Worm (Caenorhabditis elegans): ENCODE results near the gene C15C8.6.

Gene C15C8.6

ce11 chrV:12760913-12761312 is 9.6 kb upstream of the C15C8.6 start, which contains the start of gene F18E2.15 (continued):
- TF ChIP-seq snpc-4 (GFP tag; optimal IDR thresholded peaks at IDR 0.05) (no peak), snpc-4 (tag; optimal IDR thresholded peaks at IDR 0.05) (no peak)

- TF ChIP-seq unc-130 (GFP tag; optimal IDR thresholded peaks at IDR 0.05) (no peak), ztf-22 (GFP tag; optimal IDR thresholded peaks at IDR 0.05) (no peak), hmg-1.2 (GFP tag; IDR thresholded peaks at IDR 0.05) (no peak), tbx-9 (tag; optimal IDR thresholded peaks at IDR 0.05; ENCODE audit: borderline replicate concordance) (no peak), lin-35 (GFP tag; optimal IDR thresholded peaks at IDR 0.05) (no peak), ztf-6 (GFP tag; IDR thresholded peaks at IDR 0.05) (no peak), gei-17 (GFP tag; optimal IDR thresholded peaks at IDR 0.05) (no peak), die-1 (tag; optimal IDR thresholded peaks at IDR 0.05) (no peak), C17E4.6 (GFP tag; IDR thresholded peaks at IDR 0.05) (no peak), hlh-26 (GFP tag; conservative IDR thresholded peaks at IDR 0.05) (no peak), hmg-20 (GFP tag; IDR thresholded peaks at IDR 0.05) (no peak), nfya-1 (tag; optimal IDR thresholded peaks at IDR 0.05; ENCODE audit: borderline replicate concordance, insufficient read depth) (no peak), let-607 (tag; optimal IDR thresholded peaks at IDR 0.05) (no peak), akir-1 (GFP tag; optimal IDR thresholded peaks at IDR 0.05) (no peak)
These were observed 8.3 kb upstream of the C15C8.6 start, which contains the start of gene papl-1 for ce11 chrV:12759660-12760059. papl-1 (minus strand) TSS chrV:12759760.

- TF ChIP-seq ets-4 (GFP tag; optimal IDR thresholded peaks at IDR 0.05) (no peak), ztf-6 (GFP tag; IDR thresholded peaks at IDR 0.05) (no peak), dox-1 (GFP tag; IDR thresholded peaks at IDR 0.05) (no peak), lir-1 (GFP tag; conservative IDR thresholded peaks at IDR 0.05) (no peak), nhr-90 (tag; optimal IDR thresholded peaks at IDR 0.05) (no peak), ztf-22 (GFP tag; optimal IDR thresholded peaks at IDR 0.05) (no peak), Y56A3A.18 (GFP tag; IDR thresholded peaks at IDR 0.05) (no peak), nfya-2 (GFP tag; IDR thresholded peaks at IDR 0.05) (no peak), ceh-27 (GFP tag; optimal IDR thresholded peaks at IDR 0.05) (no peak), ama-1 (optimal IDR thresholded peaks at IDR 0.05) (no peak), ama-1 (GFP tag; optimal IDR thresholded peaks at IDR 0.05) (no peak), egrh-3 (GFP tag; IDR thresholded peaks at IDR 0.05) (no peak), mxl-1 (tag; optimal IDR thresholded peaks at IDR 0.05) (no peak), nfya-1 (tag; optimal IDR thresholded peaks at IDR 0.05; ENCODE audit: borderline replicate concordance, insufficient read depth) (no peak), ccch-3 (GFP tag; optimal IDR thresholded peaks at IDR 0.05) (no peak)
These were observed 3.5 kb upstream of the C15C8.6 start, which contains the start of gene gpa-13 for ce11 chrV:12754839-12755238. gpa-13 (minus strand) TSS chrV:12754939.

- TF ChIP-seq T26A5.8 (tag; optimal IDR thresholded peaks at IDR 0.05), result no peak
- TF ChIP-seq egl-44 (GFP tag; IDR thresholded peaks at IDR 0.05), result no peak
- no peak for TF ChIP-seq Y56A3A.18 (GFP tag; IDR thresholded peaks at IDR 0.05)
- TF ChIP-seq C17E4.6 (GFP tag; IDR thresholded peaks at IDR 0.05), result no peak
- TF ChIP-seq akir-1 (GFP tag; optimal IDR thresholded peaks at IDR 0.05), result no peak
- no peak for TF ChIP-seq ceh-27 (GFP tag; optimal IDR thresholded peaks at IDR 0.05)
These were observed 1.1 kb upstream of the C15C8.6 start, which contains the start of gene C15C8.8 for ce11 chrV:12752407-12752806. C15C8.8 (minus strand) TSS chrV:12752507.

ce11 chrV:12749558-12749957 is 1.8 kb downstream of the C15C8.6 start:
- TF ChIP-seq gei-17 (GFP tag; optimal IDR thresholded peaks at IDR 0.05) (no peak), hmg-20 (GFP tag; IDR thresholded peaks at IDR 0.05) (no peak), hlh-12 (tag; optimal IDR thresholded peaks at IDR 0.05) (no peak)

Measured in whole organism, young adult.